Fruit fly (Drosophila melanogaster) whole organism, embryonic: ENCODE results near the gene tinc.

Source experiments
- Blimp-1 ChIP-seq: fragments of 200-800 bp; sonication (Bioruptor generic); optimal IDR thresholded peaks from 3 replicates; lab custom pipeline; 2018; ENCODE audit warnings: missing biosample characterization, missing genetic modification characterization, mild to moderate bottlenecking, moderate library complexity, missing genetic modification reagents
- CG10267 ChIP-seq: fragments of 200-800 bp; sonication (Bioruptor generic); optimal IDR thresholded peaks from 2 replicates; lab custom pipeline; 2018; ENCODE audit warnings: missing biosample characterization, mild to moderate bottlenecking, missing genetic modification characterization, moderate library complexity
- CG10979 ChIP-seq: fragments of 200-800 bp; sonication (Bioruptor generic); optimal IDR thresholded peaks from 2 replicates; lab custom pipeline; 2018; ENCODE audit warnings: missing biosample characterization, mild to moderate bottlenecking, missing genetic modification characterization, moderate library complexity
- CG11504 ChIP-seq: fragments of 200-800 bp; sonication (Bioruptor generic); optimal IDR thresholded peaks from 3 replicates; lab custom pipeline; 2019; ENCODE audit warnings: missing biosample characterization, mild to moderate bottlenecking, missing genetic modification characterization, moderate library complexity
- CG14710 ChIP-seq: fragments of 200-800 bp; sonication (Bioruptor generic); optimal IDR thresholded peaks from 3 replicates; lab custom pipeline; 2019; ENCODE audit warnings: missing biosample characterization, mild to moderate bottlenecking, missing genetic modification characterization, moderate library complexity
- CG16815 ChIP-seq: fragments of 200-800 bp; sonication (Bioruptor generic); optimal IDR thresholded peaks from 3 replicates; lab custom pipeline; 2017; ENCODE audit warnings: missing biosample characterization, mild to moderate bottlenecking, missing genetic modification characterization
- CG17361 ChIP-seq: fragments of 200-800 bp; sonication (Bioruptor generic); IDR thresholded peaks from 3 replicates; pipeline ENCODE4 v1.3.6; 2022; ENCODE audit warnings: missing biosample characterization, missing genetic modification characterization
- CG17829 ChIP-seq: fragments of 200-800 bp; optimal IDR thresholded peaks from 2 replicates; lab custom pipeline; 2019; ENCODE audit warnings: missing biosample characterization, mild to moderate bottlenecking, missing genetic modification characterization, moderate library complexity
- CG18262 ChIP-seq: fragments of 200-800 bp; optimal IDR thresholded peaks from 3 replicates; lab custom pipeline; 2019; ENCODE audit warnings: missing biosample characterization, mild to moderate bottlenecking, missing genetic modification characterization, moderate library complexity
- CG2875 ChIP-seq: fragments of 200-800 bp; sonication (Bioruptor generic); optimal IDR thresholded peaks from 2 replicates; lab custom pipeline; 2017; ENCODE audit warnings: missing biosample characterization, mild to moderate bottlenecking, missing genetic modification characterization, missing genetic modification reagents
- CG2889 ChIP-seq: fragments of 200-800 bp; sonication (Bioruptor generic); IDR thresholded peaks from 3 replicates; pipeline ENCODE4 v1.3.6; 2022; ENCODE audit warnings: missing biosample characterization, missing genetic modification characterization
- CG31441 ChIP-seq: fragments of 200-800 bp; sonication (Bioruptor generic); IDR thresholded peaks from 2 replicates; pipeline ENCODE4 v1.3.6; 2022; ENCODE audit warnings: missing biosample characterization, missing genetic modification characterization
- CG33213 ChIP-seq: fragments of 200-800 bp; sonication (Bioruptor generic); optimal IDR thresholded peaks from 3 replicates; lab custom pipeline; 2016; ENCODE audit warnings: missing biosample characterization, missing genetic modification characterization
- CG4404 ChIP-seq: fragments of 200-800 bp; sonication (Bioruptor generic); IDR thresholded peaks from 2 replicates; pipeline ENCODE4 v1.3.6; 2022; ENCODE audit warnings: missing biosample characterization, missing genetic modification characterization
- CG4424 ChIP-seq: fragments of 200-800 bp; sonication (Bioruptor generic); optimal IDR thresholded peaks from 3 replicates; lab custom pipeline; 2016; ENCODE audit warnings: missing biosample characterization, missing genetic modification characterization
- CG4820 ChIP-seq: fragments of 200-800 bp; sonication (Bioruptor generic); optimal IDR thresholded peaks from 3 replicates; lab custom pipeline; 2016; ENCODE audit warnings: missing biosample characterization, missing genetic modification characterization
- CG6791 ChIP-seq: fragments of 200-800 bp; sonication (Bioruptor generic); IDR thresholded peaks from 3 replicates; pipeline ENCODE4 v1.3.6; 2022; ENCODE audit warnings: missing biosample characterization, missing genetic modification characterization; ENCODE audit not compliant: partially characterized antibody
- CG7556 ChIP-seq: fragments of 200-800 bp; sonication (Bioruptor generic); optimal IDR thresholded peaks from 2 replicates; lab custom pipeline; 2017; ENCODE audit warnings: missing biosample characterization, mild to moderate bottlenecking, missing genetic modification characterization
- CG8388 ChIP-seq: fragments of 200-800 bp; sonication (Bioruptor generic); optimal IDR thresholded peaks from 2 replicates; lab custom pipeline; 2019; ENCODE audit warnings: missing biosample characterization, mild to moderate bottlenecking, missing genetic modification characterization, moderate library complexity
- CG8478 ChIP-seq: fragments of >200 bp; optimal IDR thresholded peaks from 2 replicates; lab custom pipeline; 2018
- CG9727 ChIP-seq: fragments of 200-800 bp; sonication (Bioruptor generic); optimal IDR thresholded peaks from 3 replicates; lab custom pipeline; 2017; ENCODE audit warnings: missing biosample characterization, mild to moderate bottlenecking, missing genetic modification characterization
- D ChIP-seq, 2 experiments: fragments of 200-800 bp in 1 of 2; fragments of >200 bp in 1 of 2; sonication (Bioruptor generic) in 1 of 2; optimal IDR thresholded peaks; 2 replicates in 1 of 2; 3 replicates in 1 of 2; lab custom pipeline; 2017; ENCODE audit warnings: mild to moderate bottlenecking in 1 of 2, missing biosample characterization in 1 of 2, missing genetic modification characterization in 1 of 2, missing genetic modification reagents in 1 of 2
- Drgx ChIP-seq: fragments of 200-800 bp; sonication (Bioruptor generic); IDR thresholded peaks from 2 replicates; pipeline ENCODE4 v1.3.6; 2022; ENCODE audit warnings: missing biosample characterization, missing genetic modification characterization
- HLHmδ ChIP-seq: fragments of 200-800 bp; sonication (Bioruptor generic); optimal IDR thresholded peaks from 2 replicates; lab custom pipeline; 2018; ENCODE audit warnings: missing biosample characterization, mild to moderate bottlenecking, missing genetic modification characterization, moderate library complexity
- Hr51 ChIP-seq, 2 experiments: fragments of 200-800 bp; sonication (Bioruptor generic); optimal IDR thresholded peaks; 2 replicates in 1 of 2; 3 replicates in 1 of 2; lab custom pipeline; 2016 to 2018; ENCODE audit warnings: missing biosample characterization in 2 of 2, missing genetic modification characterization in 2 of 2, mild to moderate bottlenecking in 1 of 2, moderate library complexity in 1 of 2
- Mes4 ChIP-seq: fragments of 200-800 bp; sonication (Bioruptor generic); optimal IDR thresholded peaks from 2 replicates; lab custom pipeline; 2016; ENCODE audit warnings: missing biosample characterization, missing genetic modification characterization
- NC2α ChIP-seq: fragments of 200-800 bp; sonication (Bioruptor generic); optimal IDR thresholded peaks from 2 replicates; lab custom pipeline; 2016; ENCODE audit warnings: missing biosample characterization, missing genetic modification characterization
- Opbp ChIP-seq: fragments of 200-800 bp; sonication (Bioruptor generic); IDR thresholded peaks from 3 replicates; pipeline ENCODE4 v1.3.6; 2022; ENCODE audit warnings: missing biosample characterization, missing genetic modification characterization; ENCODE audit not compliant: partially characterized antibody
- Xrp1 ChIP-seq: fragments of 200-800 bp; sonication (Bioruptor generic); IDR thresholded peaks from 2 replicates; pipeline ENCODE4 v1.3.6; 2022; ENCODE audit warnings: missing biosample characterization, missing genetic modification characterization
- ato ChIP-seq: fragments of 200-800 bp; sonication (Bioruptor generic); IDR thresholded peaks from 2 replicates; pipeline ENCODE4 v1.3.6; 2022; ENCODE audit warnings: missing biosample characterization, missing genetic modification characterization; ENCODE audit not compliant: partially characterized antibody
- cad ChIP-seq: fragments of >200 bp; optimal IDR thresholded peaks from 2 replicates; lab custom pipeline; 2017; ENCODE audit warnings: missing biosample characterization, missing genetic modification characterization
- crc ChIP-seq: fragments of 200-800 bp; sonication (Bioruptor generic); optimal IDR thresholded peaks from 2 replicates; lab custom pipeline; 2016; ENCODE audit warnings: missing biosample characterization, missing genetic modification characterization
- crol ChIP-seq: fragments of 200-800 bp; sonication (Bioruptor generic); IDR thresholded peaks from 2 replicates; pipeline ENCODE4 v1.3.6; 2022; ENCODE audit warnings: missing biosample characterization, missing genetic modification characterization
- dpn ChIP-seq, 2 experiments: fragments of 200-800 bp; sonication (Bioruptor generic); optimal IDR thresholded peaks; 3 replicates each; lab custom pipeline; 2016; ENCODE audit warnings: missing biosample characterization in 2 of 2, missing genetic modification characterization in 2 of 2
- gcm2 ChIP-seq: fragments of 200-800 bp; sonication (Bioruptor generic); optimal IDR thresholded peaks from 2 replicates; lab custom pipeline; 2016; ENCODE audit warnings: missing biosample characterization, missing genetic modification characterization
- gem ChIP-seq: fragments of 200-800 bp; sonication (Bioruptor generic); optimal IDR thresholded peaks from 2 replicates; lab custom pipeline; 2019; ENCODE audit warnings: missing biosample characterization, mild to moderate bottlenecking, missing genetic modification characterization, moderate library complexity
- gsb-n ChIP-seq: fragments of 200-800 bp; sonication (Bioruptor generic); optimal IDR thresholded peaks from 3 replicates; lab custom pipeline; 2018; ENCODE audit warnings: missing biosample characterization, mild to moderate bottlenecking, missing genetic modification characterization
- jumu ChIP-seq: fragments of 200-800 bp; sonication (Bioruptor generic); optimal IDR thresholded peaks from 3 replicates; lab custom pipeline; 2016; ENCODE audit warnings: missing biosample characterization, missing genetic modification characterization
- nmo ChIP-seq: fragments of 200-800 bp; sonication (Bioruptor generic); optimal IDR thresholded peaks from 2 replicates; lab custom pipeline; 2018; ENCODE audit warnings: missing biosample characterization, mild to moderate bottlenecking, missing genetic modification characterization, moderate library complexity
- peb ChIP-seq: fragments of 200-800 bp; sonication (Bioruptor generic); IDR thresholded peaks from 2 replicates; pipeline ENCODE4 v1.3.6; 2022; ENCODE audit warnings: missing biosample characterization, missing genetic modification characterization
- phol ChIP-seq: fragments of 200-800 bp; sonication (Bioruptor generic); optimal IDR thresholded peaks from 3 replicates; lab custom pipeline; 2018; ENCODE audit warnings: missing biosample characterization, mild to moderate bottlenecking, missing genetic modification characterization, moderate library complexity
- prd ChIP-seq, 3 experiments: fragments of >200 bp in 2 of 3; fragments of 200-800 bp in 1 of 3; sonication (Bioruptor generic) in 1 of 3; optimal IDR thresholded peaks in 2 of 3; IDR thresholded peaks in 1 of 3; 2 replicates in 2 of 3; 3 replicates in 1 of 3; pipeline versions ENCODE4 v1.3.6 to Lab custom; 2017 to 2022; ENCODE audit warnings: missing biosample characterization in 1 of 3, missing genetic modification characterization in 1 of 3
- seq ChIP-seq: fragments of 200-800 bp; sonication (Bioruptor generic); IDR thresholded peaks from 2 replicates; pipeline ENCODE4 v1.3.6; 2022; ENCODE audit warnings: missing biosample characterization, missing genetic modification characterization
- tin ChIP-seq: fragments of 200-800 bp; sonication (Bioruptor generic); optimal IDR thresholded peaks from 3 replicates; lab custom pipeline; 2016; ENCODE audit warnings: missing biosample characterization, missing genetic modification characterization
- twi ChIP-seq: fragments of 200-800 bp; optimal IDR thresholded peaks from 2 replicates; lab custom pipeline; 2019; ENCODE audit warnings: missing biosample characterization, mild to moderate bottlenecking, missing genetic modification characterization, moderate library complexity
- zfh2 ChIP-seq: fragments of 200-800 bp; sonication (Bioruptor generic); optimal IDR thresholded peaks from 2 replicates; lab custom pipeline; 2016; ENCODE audit warnings: missing biosample characterization, missing genetic modification characterization

The tinc gene

DNA sequence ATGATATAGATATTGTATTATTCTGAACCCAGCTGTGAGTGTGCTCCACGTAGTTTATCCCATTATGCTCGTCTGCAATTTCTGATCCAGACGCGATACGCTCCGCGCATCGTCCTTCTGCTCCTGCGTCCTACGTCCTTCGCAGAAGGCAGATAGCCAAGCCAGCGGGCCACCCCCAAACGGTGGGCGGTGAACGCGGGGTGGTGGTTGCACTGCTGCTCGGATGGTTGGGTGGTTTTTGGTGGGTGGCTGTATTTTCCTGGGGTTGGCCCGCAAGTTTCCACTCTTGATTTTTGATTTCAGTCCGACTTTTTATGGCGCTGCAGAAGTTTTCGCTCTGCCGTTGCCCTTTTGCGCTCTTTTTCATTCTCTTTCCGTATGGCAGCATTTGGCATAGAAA lies 1.1 kb downstream of the tinc start (continued):
- TF ChIP-seq CG6791 (peak; percentile 55; the same call in 1 of the 3 replicates), Opbp (GFP tag; lab: Robert Waterston, UW) (0 out of 3 replicates have a peak, but pooled peaks have one; percentile 19), CG16815 (GFP tag; lab: Kevin White, UChicago) (no peak), seq (peak; percentile 21; the same call in 1 of the 2 replicates), dpn (GFP tag; optimal IDR thresholded peaks at IDR 0.05; lab: Kevin White, UChicago) (no peak)

DNA sequence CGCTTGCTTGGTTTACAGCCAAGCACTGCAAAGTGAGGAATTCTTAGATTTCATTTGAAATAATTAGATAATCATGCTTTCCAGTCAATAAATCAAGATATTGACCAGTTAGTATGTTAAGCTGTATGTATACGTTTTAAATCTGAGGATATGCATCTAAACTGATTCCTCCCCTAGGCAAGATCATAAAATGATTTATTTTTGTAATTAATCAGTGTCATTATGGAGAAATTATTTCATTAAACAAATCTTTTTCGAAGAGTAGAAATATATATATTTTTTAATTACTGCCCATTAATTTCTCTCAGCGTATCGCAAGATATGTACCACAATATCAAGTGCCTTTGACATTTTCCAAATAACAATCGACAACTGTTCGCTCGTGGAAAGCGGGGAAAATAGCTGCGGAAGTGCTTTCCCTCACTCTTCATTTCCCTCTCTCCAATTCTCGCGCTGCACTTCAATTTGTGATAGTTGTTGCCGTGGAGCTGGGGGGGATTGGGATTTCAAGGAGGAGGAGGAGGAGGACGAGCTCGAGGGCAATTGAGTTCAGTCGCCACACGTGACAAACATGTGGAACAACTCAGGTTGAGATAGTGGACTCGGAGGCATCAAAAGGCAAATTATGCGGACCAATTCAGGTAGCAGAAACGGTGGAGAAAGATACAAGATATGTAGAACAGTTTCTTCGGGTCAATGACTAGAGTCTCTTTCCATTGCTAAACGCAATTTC lies 3.0 kb downstream of the tinc start:
- TF ChIP-seq Blimp-1 (GFP tag; lab: Kevin White, UChicago) (peak; percentile 51), tin (GFP tag; lab: Kevin White, UChicago) (peak; percentile 8), D (optimal IDR thresholded peaks at IDR 0.05; lab: Kevin White, UChicago) (no peak), D (GFP tag; optimal IDR thresholded peaks at IDR 0.05; lab: Kevin White, UChicago) (peak; percentile 34), NC2α (GFP tag; lab: Kevin White, UChicago) (no peak), CG4404 (GFP tag; lab: Robert Waterston, UW) (no peak), CG7556 (GFP tag; lab: Kevin White, UChicago) (peak; percentile 15), phol (tag; lab: Kevin White, UChicago) (peak; percentile 33), nmo (GFP tag; lab: Kevin White, UChicago) (peak; percentile 24), CG4424 (GFP tag; lab: Kevin White, UChicago) (peak; percentile 23), Hr51 (GFP tag; optimal IDR thresholded peaks at IDR 0.05; lab: Kevin White, UChicago) (no peak), CG9727 (peak; percentile 43), CG2889 (GFP tag; lab: Robert Waterston, UW) (no peak), CG10979 (tag; lab: Kevin White, UChicago) (peak; percentile 52), CG14710 (tag; lab: Kevin White, UChicago) (peak; percentile 34), jumu (GFP tag; lab: Kevin White, UChicago) (no peak), HLHmδ (GFP tag; lab: Kevin White, UChicago) (peak; percentile 30), CG17829 (tag; lab: Kevin White, UChicago) (peak; percentile 50), CG8478 (no peak), prd (optimal IDR thresholded peaks at IDR 0.05; lab: Kevin White, UChicago) (no peak), prd (GFP tag; IDR thresholded peaks at IDR 0.05; lab: Robert Waterston, UW) (peak; percentile 25; the same call in 1 of the 3 replicates), CG4820 (GFP tag; lab: Kevin White, UChicago) (peak; percentile 24), CG11504 (tag; lab: Kevin White, UChicago) (peak; percentile 8), peb (GFP tag; lab: Robert Waterston, UW) (no peak), gem (tag; lab: Kevin White, UChicago) (peak; percentile 53), CG2875 (peak; percentile 15), Drgx (GFP tag; lab: Robert Waterston, UW) (0 out of 2 replicates have a peak, but pooled peaks have one; percentile 36), CG8388 (no peak), gcm2 (GFP tag; lab: Kevin White, UChicago) (no peak), cad (GFP tag; lab: Kevin White, UChicago) (no peak), CG33213 (no peak), crol (GFP tag; lab: Robert Waterston, UW) (peak; percentile 52), CG18262 (tag; lab: Kevin White, UChicago) (peak; percentile 77), CG31441 (GFP tag; lab: Robert Waterston, UW) (peak; percentile 59), CG17361 (GFP tag; lab: Robert Waterston, UW) (peak; percentile 64), crc (GFP tag; lab: Kevin White, UChicago) (no peak), Xrp1 (peak; percentile 39; the same call in 1 of the 2 replicates), Mes4 (GFP tag; lab: Kevin White, UChicago) (no peak), ato (no peak), CG10267 (tag; lab: Kevin White, UChicago) (peak; percentile 41), gsb-n (tag; lab: Kevin White, UChicago) (peak; percentile 30), twi (tag; lab: Kevin White, UChicago) (peak; percentile 96), zfh2 (GFP tag; lab: Kevin White, UChicago) (no peak)
